Fruit fly (Drosophila melanogaster) whole organism, embryonic: ENCODE measurements around the gene CG43339.
A peak's percentile ranks its signal among the peaks of the same experiment; 100 is the strongest.

ENCODE experiments used
- Awh ChIP-seq: fragments of 200-800 bp; sonication (Bioruptor generic); IDR thresholded peaks from 2 replicates; pipeline ENCODE4, ENCODE4 v1.3.6; 2022; ENCODE audit warnings: missing biosample characterization, missing genetic modification characterization
- BEAF-32 ChIP-seq: fragments of 200-800 bp; sonication (Bioruptor generic); optimal IDR thresholded peaks from 3 replicates; lab custom pipeline; 2017; ENCODE audit warnings: missing biosample characterization, missing genetic modification characterization, mild to moderate bottlenecking, moderate library complexity, missing genetic modification reagents
- CG10462 ChIP-seq: fragments of 200-800 bp; sonication (Bioruptor generic); optimal IDR thresholded peaks from 2 replicates; lab custom pipeline; 2016; ENCODE audit warnings: missing biosample characterization, missing genetic modification characterization
- CG10959 ChIP-seq: fragments of 200-800 bp; sonication (Bioruptor generic); IDR thresholded peaks from 2 replicates; pipeline ENCODE4 v1.3.6; 2022; ENCODE audit warnings: missing biosample characterization, missing genetic modification characterization
- CG12104 ChIP-seq: fragments of 200-800 bp; sonication (Bioruptor generic); optimal IDR thresholded peaks from 3 replicates; lab custom pipeline; 2016; ENCODE audit warnings: missing biosample characterization, missing genetic modification characterization
- CG12659 ChIP-seq: fragments of 200-800 bp; sonication (Bioruptor generic); optimal IDR thresholded peaks from 3 replicates; lab custom pipeline; 2017; ENCODE audit warnings: mild to moderate bottlenecking, missing biosample characterization, missing genetic modification reagents, missing genetic modification characterization
- CG1832 ChIP-seq: fragments of 200-800 bp; sonication (Bioruptor generic); optimal IDR thresholded peaks from 2 replicates; lab custom pipeline; 2017; ENCODE audit warnings: missing biosample characterization, mild to moderate bottlenecking, missing genetic modification characterization, inconsistent platforms
- CG18476 ChIP-seq: fragments of 200-800 bp; sonication (Bioruptor generic); optimal IDR thresholded peaks from 2 replicates; lab custom pipeline; 2016; ENCODE audit warnings: missing biosample characterization, mild to moderate bottlenecking, missing genetic modification characterization
- CG2199 ChIP-seq: fragments of 200-800 bp; sonication (Bioruptor generic); IDR thresholded peaks from 3 replicates; pipeline ENCODE4 v1.3.6; 2022; ENCODE audit warnings: missing biosample characterization, missing genetic modification characterization
- CG2889 ChIP-seq: fragments of 200-800 bp; sonication (Bioruptor generic); IDR thresholded peaks from 3 replicates; pipeline ENCODE4 v1.3.6; 2022; ENCODE audit warnings: missing biosample characterization, missing genetic modification characterization
- CG31365 ChIP-seq: fragments of 200-800 bp; sonication (Bioruptor generic); optimal IDR thresholded peaks from 2 replicates; lab custom pipeline; 2018; ENCODE audit warnings: missing biosample characterization, mild to moderate bottlenecking, missing genetic modification characterization
- CG4282 ChIP-seq: fragments of 200-800 bp; sonication (Bioruptor generic); optimal IDR thresholded peaks from 2 replicates; lab custom pipeline; 2016; ENCODE audit warnings: missing biosample characterization, missing genetic modification characterization
- CG6765 ChIP-seq: fragments of 200-800 bp; sonication (Bioruptor generic); optimal IDR thresholded peaks from 3 replicates; lab custom pipeline; 2017; ENCODE audit warnings: missing biosample characterization, mild to moderate bottlenecking, missing genetic modification characterization
- CG7786 ChIP-seq: fragments of 200-800 bp; sonication (Bioruptor generic); optimal IDR thresholded peaks from 2 replicates; lab custom pipeline; 2016; ENCODE audit warnings: missing biosample characterization, missing genetic modification characterization
- CG7839 ChIP-seq: fragments of 200-800 bp; sonication (Bioruptor generic); optimal IDR thresholded peaks from 3 replicates; lab custom pipeline; 2018; ENCODE audit warnings: missing biosample characterization, mild to moderate bottlenecking, missing genetic modification characterization, moderate library complexity
- CG7963 ChIP-seq: fragments of 200-800 bp; sonication (Bioruptor generic); IDR thresholded peaks from 3 replicates; pipeline ENCODE4 v1.3.6; 2022; ENCODE audit warnings: missing biosample characterization, missing genetic modification characterization; ENCODE audit not compliant: partially characterized antibody
- CG8359 ChIP-seq: fragments of 200-800 bp; sonication (Bioruptor generic); optimal IDR thresholded peaks from 2 replicates; lab custom pipeline; 2017; ENCODE audit warnings: missing biosample characterization, mild to moderate bottlenecking, missing genetic modification characterization, borderline replicate concordance
- CTCF ChIP-seq: fragments of 200-800 bp; sonication (Bioruptor generic); optimal IDR thresholded peaks from 2 replicates; lab custom pipeline; 2017; ENCODE audit warnings: missing biosample characterization, mild to moderate bottlenecking, missing genetic modification characterization, moderate library complexity
- Dek ChIP-seq: fragments of 200-800 bp; sonication (Bioruptor generic); optimal IDR thresholded peaks from 3 replicates; lab custom pipeline; 2019; ENCODE audit warnings: missing biosample characterization, mild to moderate bottlenecking, missing genetic modification characterization, moderate library complexity
- Dip3 ChIP-seq: fragments of 200-800 bp; sonication (Bioruptor generic); optimal IDR thresholded peaks from 3 replicates; lab custom pipeline; 2016; ENCODE audit warnings: missing biosample characterization, missing genetic modification characterization
- Doc2 ChIP-seq: fragments of 200-800 bp; sonication (Bioruptor generic); IDR thresholded peaks from 2 replicates; pipeline ENCODE4 v1.3.6; 2022; ENCODE audit warnings: missing biosample characterization, missing genetic modification characterization
- Drgx ChIP-seq: fragments of 200-800 bp; sonication (Bioruptor generic); IDR thresholded peaks from 2 replicates; pipeline ENCODE4 v1.3.6; 2022; ENCODE audit warnings: missing biosample characterization, missing genetic modification characterization
- Gug ChIP-seq: fragments of 200-800 bp; sonication (Bioruptor generic); IDR thresholded peaks from 4 replicates; pipeline ENCODE4 v1.3.6; 2022; ENCODE audit warnings: missing biosample characterization, missing genetic modification characterization
- H15 ChIP-seq: fragments of 200-800 bp; sonication (Bioruptor generic); IDR thresholded peaks from 3 replicates; pipeline ENCODE4 v1.3.6; 2022; ENCODE audit warnings: missing biosample characterization, missing genetic modification characterization
- Hand ChIP-seq: fragments of 200-800 bp; sonication (Bioruptor generic); optimal IDR thresholded peaks from 2 replicates; lab custom pipeline; 2017; ENCODE audit warnings: mild to moderate bottlenecking, missing biosample characterization, missing genetic modification reagents, missing genetic modification characterization
- Hey ChIP-seq: fragments of 200-800 bp; sonication (Bioruptor generic); optimal IDR thresholded peaks from 3 replicates; lab custom pipeline; 2018; ENCODE audit warnings: missing biosample characterization, mild to moderate bottlenecking, missing genetic modification characterization
- NfI ChIP-seq: fragments of 200-800 bp; sonication (Bioruptor generic); optimal IDR thresholded peaks from 3 replicates; lab custom pipeline; 2018; ENCODE audit warnings: missing biosample characterization, mild to moderate bottlenecking, missing genetic modification characterization, moderate library complexity
- Sry-δ ChIP-seq: fragments of 200-800 bp; sonication (Bioruptor generic); optimal IDR thresholded peaks from 2 replicates; lab custom pipeline; 2016; ENCODE audit warnings: missing biosample characterization, missing genetic modification characterization
- Xbp1 ChIP-seq: fragments of 200-800 bp; sonication (Bioruptor generic); optimal IDR thresholded peaks from 3 replicates; lab custom pipeline; 2016; ENCODE audit warnings: missing biosample characterization, mild to moderate bottlenecking, missing genetic modification characterization
- bab2 ChIP-seq: fragments of 200-800 bp; sonication (Bioruptor generic); optimal IDR thresholded peaks from 2 replicates; lab custom pipeline; 2016; ENCODE audit warnings: missing biosample characterization, missing genetic modification characterization
- chif ChIP-seq, 2 experiments: fragments of 200-800 bp; sonication (Bioruptor generic); optimal IDR thresholded peaks; 3 replicates each; lab custom pipeline; 2016; ENCODE audit warnings: missing biosample characterization in 2 of 2, missing genetic modification characterization in 2 of 2
- chinmo ChIP-seq: fragments of 200-800 bp; sonication (Bioruptor generic); IDR thresholded peaks from 4 replicates; pipeline ENCODE4 v1.3.6; 2022; ENCODE audit warnings: missing biosample characterization, missing genetic modification characterization; ENCODE audit not compliant: partially characterized antibody
- en ChIP-seq: fragments of 200-800 bp; sonication (Bioruptor generic); optimal IDR thresholded peaks from 2 replicates; lab custom pipeline; 2016; ENCODE audit warnings: missing biosample characterization, missing genetic modification characterization
- gcm ChIP-seq: fragments of 200-800 bp; sonication (Bioruptor generic); optimal IDR thresholded peaks from 2 replicates; lab custom pipeline; 2019; ENCODE audit warnings: missing biosample characterization, mild to moderate bottlenecking, missing genetic modification characterization, moderate library complexity
- grau ChIP-seq: fragments of 200-800 bp; optimal IDR thresholded peaks from 3 replicates; lab custom pipeline; 2019; ENCODE audit warnings: missing biosample characterization, mild to moderate bottlenecking, missing genetic modification characterization, moderate library complexity
- grn ChIP-seq: fragments of 200-800 bp; sonication (Bioruptor generic); optimal IDR thresholded peaks from 3 replicates; lab custom pipeline; 2017; ENCODE audit warnings: missing biosample characterization, missing genetic modification characterization
- ham ChIP-seq: fragments of 200-800 bp; sonication (Bioruptor generic); IDR thresholded peaks from 2 replicates; pipeline ENCODE4 v1.3.6; 2022; ENCODE audit warnings: missing biosample characterization, missing genetic modification characterization
- hkb ChIP-seq, 2 experiments: fragments of 200-800 bp in 1 of 2; fragments of >200 bp in 1 of 2; sonication (Bioruptor generic) in 1 of 2; IDR thresholded peaks in 1 of 2; optimal IDR thresholded peaks in 1 of 2; 2 replicates each; pipeline versions ENCODE4 v1.3.6 to Lab custom; 2017 to 2022; ENCODE audit warnings: missing biosample characterization in 1 of 2, missing genetic modification characterization in 1 of 2
- nom ChIP-seq: fragments of 200-800 bp; sonication (Bioruptor generic); optimal IDR thresholded peaks from 2 replicates; lab custom pipeline; 2017; ENCODE audit warnings: missing biosample characterization, missing genetic modification characterization, mild to moderate bottlenecking, moderate library complexity, missing genetic modification reagents
- p53 ChIP-seq: fragments of 200-800 bp; sonication (Bioruptor generic); optimal IDR thresholded peaks from 2 replicates; lab custom pipeline; 2016; ENCODE audit warnings: missing biosample characterization, missing genetic modification characterization
- pnt ChIP-seq: fragments of 200-800 bp; sonication (Bioruptor generic); optimal IDR thresholded peaks from 3 replicates; lab custom pipeline; 2016; ENCODE audit warnings: missing biosample characterization, missing genetic modification characterization
- sob ChIP-seq: fragments of 200-800 bp; sonication (Bioruptor generic); IDR thresholded peaks from 2 replicates; pipeline ENCODE4 v1.3.6; 2022; ENCODE audit warnings: missing biosample characterization, missing genetic modification characterization
- sqz ChIP-seq: fragments of 200-800 bp; sonication (Bioruptor generic); optimal IDR thresholded peaks from 3 replicates; lab custom pipeline; 2018; ENCODE audit warnings: missing biosample characterization, mild to moderate bottlenecking, missing genetic modification characterization
- sug ChIP-seq: fragments of 200-800 bp; optimal IDR thresholded peaks from 2 replicates; lab custom pipeline; 2019; ENCODE audit warnings: missing biosample characterization, mild to moderate bottlenecking, missing genetic modification characterization, moderate library complexity
- tap ChIP-seq: fragments of 200-800 bp; optimal IDR thresholded peaks from 3 replicates; lab custom pipeline; 2019; ENCODE audit warnings: missing biosample characterization, mild to moderate bottlenecking, missing genetic modification characterization, moderate library complexity
- trh ChIP-seq: fragments of 200-800 bp; sonication (Bioruptor generic); optimal IDR thresholded peaks from 2 replicates; lab custom pipeline; 2016; ENCODE audit warnings: missing biosample characterization, missing genetic modification characterization
- ttk ChIP-seq: fragments of 200-800 bp; sonication (Bioruptor generic); IDR thresholded peaks from 2 replicates; pipeline ENCODE4 v2.1.2; 2022; ENCODE audit warnings: missing biosample characterization, missing genetic modification characterization
- tup ChIP-seq: fragments of 200-800 bp; sonication (Bioruptor generic); optimal IDR thresholded peaks from 2 replicates; lab custom pipeline; 2016; ENCODE audit warnings: missing biosample characterization, mild to moderate bottlenecking, missing genetic modification characterization, moderate library complexity
- wor ChIP-seq: fragments of 200-800 bp; sonication (Bioruptor generic); IDR thresholded peaks from 2 replicates; pipeline ENCODE4 v1.3.6; 2022; ENCODE audit warnings: missing biosample characterization, missing genetic modification characterization
- zen ChIP-seq: fragments of 200-800 bp; sonication (Bioruptor generic); optimal IDR thresholded peaks from 3 replicates; lab custom pipeline; 2018; ENCODE audit warnings: missing biosample characterization, mild to moderate bottlenecking, missing genetic modification characterization, moderate library complexity

The CG43339 gene

DNA sequence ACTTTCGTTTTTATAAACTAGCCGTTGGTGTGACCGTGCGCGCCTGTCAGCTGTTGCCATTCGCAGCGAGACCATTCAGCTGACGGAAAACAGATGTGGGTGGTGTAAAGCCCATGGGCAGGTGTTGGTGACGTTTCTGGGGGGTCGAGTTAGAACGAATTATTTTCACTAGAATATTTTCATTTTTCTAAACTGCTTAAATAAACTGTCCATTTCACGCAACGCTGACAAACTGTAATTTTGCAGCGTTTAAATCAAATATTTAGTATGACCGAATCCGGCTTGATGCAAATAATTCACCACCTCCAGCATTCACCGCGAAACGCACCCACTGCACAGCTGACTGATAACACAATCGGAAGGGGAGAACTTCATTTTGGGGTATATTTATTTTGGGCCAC lies 22.3 kb upstream of the CG43339 start, which contains the start of the genes CG10383 and CG10338 (continued):
- TF ChIP-seq CG8359 (GFP tag; lab: Kevin White, UChicago) (no peak), grau (peak; percentile 78), CG18476 (peak; percentile 54), CG4282 (GFP tag; lab: Kevin White, UChicago) (peak; percentile 71), CG31365 (peak; percentile 60), Sry-δ (GFP tag; lab: Kevin White, UChicago) (peak; percentile 68), CG10959 (GFP tag; lab: Robert Waterston, UW) (no peak), Gug (peak; percentile 93), CG10462 (GFP tag; lab: Kevin White, UChicago) (peak; percentile 53), CG12104 (GFP tag; lab: Kevin White, UChicago) (peak; percentile 71), ttk (GFP tag; lab: Robert Waterston, UW) (peak; percentile 91), Dek (tag; lab: Kevin White, UChicago) (peak; percentile 62), Xbp1 (GFP tag; lab: Kevin White, UChicago) (peak; percentile 93), Hey (tag; lab: Kevin White, UChicago) (no peak), sqz (GFP tag; lab: Kevin White, UChicago) (no peak), Drgx (GFP tag; lab: Robert Waterston, UW) (peak; percentile 88), p53 (GFP tag; lab: Kevin White, UChicago) (peak; percentile 82), chinmo (GFP tag; lab: Robert Waterston, UW) (0 out of 4 replicates have a peak, but pooled peaks have one; percentile 27), nom (GFP tag; lab: Kevin White, UChicago) (peak; percentile 17), CG2889 (GFP tag; lab: Robert Waterston, UW) (peak; percentile 83), BEAF-32 (GFP tag; lab: Kevin White, UChicago) (peak; percentile 49), CG7839 (tag; lab: Kevin White, UChicago) (peak; percentile 80), grn (GFP tag; lab: Kevin White, UChicago) (peak; percentile 22), Awh (GFP tag; lab: Robert Waterston, UW) (peak; percentile 91), sob (GFP tag; lab: Robert Waterston, UW) (peak; percentile 90), NfI (GFP tag; lab: Kevin White, UChicago) (peak; percentile 85), CG7963 (GFP tag; lab: Robert Waterston, UW) (no peak), Doc2 (GFP tag; lab: Robert Waterston, UW) (peak; percentile 37; the same call in 1 of the 2 replicates), H15 (GFP tag; lab: Robert Waterston, UW) (peak; percentile 91), tup (GFP tag; lab: Kevin White, UChicago) (peak; percentile 73), CG7786 (GFP tag; lab: Kevin White, UChicago) (peak; percentile 90), chif (GFP tag; optimal IDR thresholded peaks at IDR 0.05; lab: Kevin White, UChicago) (peak; percentile 78 to 88), CTCF (GFP tag; lab: Kevin White, UChicago) (peak; percentile 8), CG2199 (peak; percentile 80; the same call in 2 of the 3 replicates), CG6765 (GFP tag; lab: Kevin White, UChicago) (peak; percentile 27), hkb (optimal IDR thresholded peaks at IDR 0.05; lab: Kevin White, UChicago) (peak; percentile 75), hkb (GFP tag; IDR thresholded peaks at IDR 0.05; lab: Robert Waterston, UW) (peak; percentile 90), Dip3 (GFP tag; lab: Kevin White, UChicago) (peak; percentile 91), bab2 (GFP tag; lab: Kevin White, UChicago) (peak; percentile 89), Hand (peak; percentile 48), en (peak; percentile 24), tap (tag; lab: Kevin White, UChicago) (peak; percentile 31), wor (GFP tag; lab: Robert Waterston, UW) (peak; percentile 74), CG1832 (GFP tag; lab: Kevin White, UChicago) (no peak), trh (peak; percentile 61), zen (tag; lab: Kevin White, UChicago) (peak; percentile 50), sug (tag; lab: Kevin White, UChicago) (peak; percentile 83), pnt (GFP tag; lab: Kevin White, UChicago) (peak; percentile 87), gcm (peak; percentile 70), ham (peak; percentile 29; the same call in 1 of the 2 replicates), CG12659 (GFP tag; lab: Kevin White, UChicago) (peak; percentile 90)
